Fruit fly (Drosophila melanogaster) Kc167 (cell line): ENCODE measurements around the gene ssh.

Experiments
- Myc ChIP-seq: fragments of >200 bp; optimal IDR thresholded peaks from 2 replicates; lab custom pipeline; 2017; ENCODE audit warnings: missing external identifiers
- Sin3A ChIP-seq: fragments of >200 bp; optimal IDR thresholded peaks from 2 replicates; lab custom pipeline; 2018; ENCODE audit warnings: missing external identifiers
- h ChIP-seq: fragments of >200 bp; optimal IDR thresholded peaks from 3 replicates; lab custom pipeline; 2018; ENCODE audit warnings: missing external identifiers

DNA sequence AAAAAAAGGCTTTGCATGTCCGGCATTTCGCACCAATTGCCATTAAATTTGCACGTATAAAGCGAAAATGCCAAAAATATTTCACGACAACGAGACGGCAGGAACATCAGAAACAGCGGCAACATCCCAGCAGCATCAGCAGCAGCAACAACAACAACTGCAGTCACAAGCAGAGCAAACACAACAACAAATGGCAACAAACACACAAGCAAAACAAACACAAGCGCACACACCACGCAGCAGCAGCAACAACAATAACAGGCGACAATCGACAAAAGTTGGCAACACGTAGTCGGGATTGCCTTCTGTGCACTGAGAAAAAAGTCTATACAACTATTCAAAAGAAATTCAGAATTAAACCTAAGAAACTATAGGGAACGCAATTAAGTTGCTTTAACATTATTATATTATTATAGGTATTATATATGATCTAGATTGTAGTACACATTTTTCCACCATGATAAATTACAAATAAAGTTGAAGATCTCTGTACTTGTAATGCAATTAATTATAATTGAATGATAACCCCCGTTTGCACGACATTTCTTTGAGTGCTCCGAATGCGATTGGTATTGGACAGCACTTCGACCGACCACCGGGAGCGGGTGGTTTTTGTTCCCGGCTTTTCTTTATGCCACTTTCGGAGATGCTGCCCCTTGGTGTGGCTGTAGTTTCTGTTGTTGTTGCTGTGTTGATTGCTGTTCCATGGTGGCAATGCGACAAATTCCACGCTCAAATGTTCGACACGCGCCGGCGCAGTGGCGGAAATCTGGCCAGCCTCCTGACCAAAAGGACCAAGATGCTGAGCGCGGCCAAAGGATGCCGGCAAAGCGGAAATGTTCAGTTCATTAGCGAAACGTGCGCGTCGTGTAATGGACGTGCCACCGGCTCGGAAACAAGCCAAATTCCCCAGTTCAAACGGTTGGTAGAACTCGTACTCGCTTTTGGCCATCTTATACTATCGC, 39.1 kb upstream of the ssh start, which contains the start of gene tnc:
- TF ChIP-seq Sin3A = no peak
- TF ChIP-seq h (lab: Kevin White, UChicago) = no peak
- TF ChIP-seq Myc = no peak
